Fruit fly (Drosophila melanogaster) whole organism, pupa: ENCODE measurements around the gene NimB2.

Source experiments
- CG10348 ChIP-seq: fragments of 200-800 bp; sonication (Bioruptor generic); IDR thresholded peaks from 2 replicates; pipeline ENCODE4 v1.3.6; 2022; ENCODE audit warnings: missing biosample characterization, missing genetic modification characterization
- CG12605 ChIP-seq: fragments of 200-800 bp; sonication (Bioruptor generic); IDR thresholded peaks from 2 replicates; pipeline ENCODE4 v1.3.6; 2022; ENCODE audit warnings: missing biosample characterization, missing genetic modification characterization
- CG13204 ChIP-seq: fragments of 200-800 bp; sonication (Bioruptor generic); optimal IDR thresholded peaks from 2 replicates; lab custom pipeline; 2018; ENCODE audit warnings: missing biosample characterization, mild to moderate bottlenecking, missing genetic modification characterization, moderate library complexity
- CG14655 ChIP-seq: fragments of 200-800 bp; sonication (Bioruptor generic); optimal IDR thresholded peaks from 3 replicates; lab custom pipeline; 2017; ENCODE audit warnings: mild to moderate bottlenecking, missing biosample characterization, missing genetic modification reagents, missing genetic modification characterization
- CG15710 ChIP-seq: fragments of 200-800 bp; sonication (Bioruptor generic); optimal IDR thresholded peaks from 2 replicates; lab custom pipeline; 2018; ENCODE audit warnings: missing biosample characterization, mild to moderate bottlenecking, missing genetic modification characterization, moderate library complexity
- CG17806 ChIP-seq: fragments of 200-800 bp; sonication (Bioruptor generic); optimal IDR thresholded peaks from 2 replicates; lab custom pipeline; 2018; ENCODE audit warnings: missing biosample characterization, mild to moderate bottlenecking, missing genetic modification characterization, moderate library complexity
- CG32121 ChIP-seq: fragments of 200-800 bp; sonication (Bioruptor generic); IDR thresholded peaks from 2 replicates; pipeline ENCODE4 v1.3.6; 2022; ENCODE audit warnings: missing biosample characterization, missing genetic modification characterization
- CG34367 ChIP-seq: fragments of 200-800 bp; sonication (Bioruptor generic); optimal IDR thresholded peaks from 2 replicates; lab custom pipeline; 2018; ENCODE audit warnings: missing biosample characterization, mild to moderate bottlenecking, missing genetic modification characterization
- CG4496 ChIP-seq: fragments of 200-800 bp; sonication (Bioruptor generic); IDR thresholded peaks from 3 replicates; pipeline ENCODE4 v1.3.6; 2022; ENCODE audit warnings: missing biosample characterization, missing genetic modification characterization
- CG8159 ChIP-seq: fragments of 200-800 bp; sonication (Bioruptor generic); optimal IDR thresholded peaks from 3 replicates; lab custom pipeline; 2018; ENCODE audit warnings: missing biosample characterization, mild to moderate bottlenecking, missing genetic modification characterization, moderate library complexity
- CG8301 ChIP-seq: fragments of 200-800 bp; sonication (Bioruptor generic); optimal IDR thresholded peaks from 2 replicates; lab custom pipeline; 2018; ENCODE audit warnings: missing biosample characterization, mild to moderate bottlenecking, missing genetic modification characterization
- CG9948 ChIP-seq: fragments of 200-800 bp; sonication (Bioruptor generic); optimal IDR thresholded peaks from 2 replicates; lab custom pipeline; 2018; ENCODE audit warnings: missing biosample characterization, mild to moderate bottlenecking, missing genetic modification characterization, moderate library complexity
- D1 ChIP-seq: fragments of 200-800 bp; sonication (Bioruptor generic); optimal IDR thresholded peaks from 2 replicates; lab custom pipeline; 2018; ENCODE audit warnings: missing biosample characterization, mild to moderate bottlenecking, missing genetic modification characterization, moderate library complexity
- EcR ChIP-seq: fragments of 200-800 bp; sonication (Bioruptor generic); optimal IDR thresholded peaks from 3 replicates; lab custom pipeline; 2019; ENCODE audit warnings: missing biosample characterization, missing genetic modification characterization, mild to moderate bottlenecking, moderate library complexity, missing genetic modification reagents
- Ets98B ChIP-seq: fragments of 200-800 bp; sonication (Bioruptor generic); IDR thresholded peaks from 2 replicates; pipeline ENCODE4 v1.3.6; 2022; ENCODE audit warnings: missing biosample characterization, missing genetic modification characterization
- Pif1A ChIP-seq: fragments of 200-800 bp; sonication (Bioruptor generic); optimal IDR thresholded peaks from 3 replicates; lab custom pipeline; 2016; ENCODE audit warnings: missing biosample characterization, missing genetic modification characterization
- Pif1B ChIP-seq: fragments of 200-800 bp; sonication (Bioruptor generic); optimal IDR thresholded peaks from 3 replicates; lab custom pipeline; 2016; ENCODE audit warnings: missing biosample characterization, missing genetic modification characterization
- Snoo ChIP-seq: fragments of 200-800 bp; sonication (Bioruptor generic); optimal IDR thresholded peaks from 3 replicates; lab custom pipeline; 2017; ENCODE audit warnings: missing biosample characterization, mild to moderate bottlenecking, missing genetic modification characterization, inconsistent platforms
- fd96Ca ChIP-seq: fragments of 200-800 bp; sonication (Bioruptor generic); IDR thresholded peaks from 3 replicates; pipeline ENCODE4 v1.3.6; 2022; ENCODE audit warnings: missing biosample characterization, missing genetic modification characterization
- gl ChIP-seq: fragments of 200-800 bp; sonication (Bioruptor generic); optimal IDR thresholded peaks from 2 replicates; lab custom pipeline; 2018; ENCODE audit warnings: missing biosample characterization, mild to moderate bottlenecking, missing genetic modification characterization
- rn ChIP-seq: fragments of 200-800 bp; sonication (Bioruptor generic); IDR thresholded peaks from 2 replicates; pipeline ENCODE4 v1.3.6; 2022; ENCODE audit warnings: missing biosample characterization, missing genetic modification characterization

NimB2 gene

DNA sequence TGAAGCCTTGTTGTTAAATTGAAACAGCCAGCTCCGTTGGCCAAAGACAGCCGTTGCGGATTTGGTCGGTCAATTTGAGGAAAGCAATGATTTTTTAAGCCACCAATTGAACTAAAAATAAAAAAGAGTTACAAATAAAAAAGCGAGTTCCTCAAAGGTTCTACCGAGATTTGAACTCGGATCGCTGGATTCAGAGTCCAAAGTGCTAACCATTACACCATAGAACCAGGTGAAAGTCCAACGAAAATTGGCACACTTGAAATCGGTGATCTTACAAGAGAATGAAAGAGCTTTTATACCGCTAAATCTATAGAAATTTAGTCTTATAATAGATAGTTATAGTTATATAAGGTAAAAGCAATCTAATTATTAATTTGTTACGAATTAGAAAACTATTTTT lies 43.6 kb upstream of the NimB2 start:
- no peak for TF ChIP-seq CG8159 (tag; lab: Kevin White, UChicago)
- no peak for TF ChIP-seq CG32121
- no peak for TF ChIP-seq Pif1A
- no peak for TF ChIP-seq CG9948
- TF ChIP-seq CG34367 (tag; lab: Kevin White, UChicago): no peak
- no peak for TF ChIP-seq D1 (tag; lab: Kevin White, UChicago)
- no peak for TF ChIP-seq EcR (GFP tag; lab: Kevin White, UChicago)
- TF ChIP-seq rn (GFP tag; lab: Robert Waterston, UW): no peak
- no peak for TF ChIP-seq Ets98B (GFP tag; lab: Robert Waterston, UW)
- no peak for TF ChIP-seq CG14655 (GFP tag; lab: Kevin White, UChicago)
- TF ChIP-seq CG15710 (tag; lab: Kevin White, UChicago): no peak
- TF ChIP-seq CG8301 (tag; lab: Kevin White, UChicago): no peak
- TF ChIP-seq CG12605: no peak
- TF ChIP-seq CG17806 (tag; lab: Kevin White, UChicago): no peak
- TF ChIP-seq Snoo (tag; lab: Kevin White, UChicago): no peak
- TF ChIP-seq CG13204 (GFP tag; lab: Kevin White, UChicago): no peak
- no peak for TF ChIP-seq fd96Ca (GFP tag; lab: Robert Waterston, UW)

DNA sequence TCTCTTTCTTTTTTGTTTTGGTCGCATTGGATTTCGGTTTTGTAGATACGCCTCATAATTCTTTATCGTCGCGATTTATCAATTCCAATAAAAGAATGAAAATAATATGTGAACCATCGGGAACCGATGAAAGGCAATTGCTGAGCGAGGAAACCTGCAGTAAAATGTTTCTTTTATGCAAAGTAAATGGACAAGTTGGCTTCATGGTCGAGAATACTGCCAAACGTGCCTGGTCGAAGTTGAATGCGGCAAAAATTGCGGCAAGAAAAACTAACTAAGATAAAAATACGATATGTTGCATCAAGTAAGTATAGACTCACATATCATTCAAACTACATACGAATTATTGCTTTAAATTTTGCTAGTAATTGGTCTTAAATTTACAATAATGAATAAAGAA lies 41.0 kb upstream of the NimB2 start, which contains the start of gene CG42692:
TSS of gene CG42692 (plus strand) at position 301 of the 400 bp plus-strand sequence.
- TF ChIP-seq CG14655 (GFP tag; lab: Kevin White, UChicago): no peak
- TF ChIP-seq, all 21 proteins: peak for 0

DNA sequence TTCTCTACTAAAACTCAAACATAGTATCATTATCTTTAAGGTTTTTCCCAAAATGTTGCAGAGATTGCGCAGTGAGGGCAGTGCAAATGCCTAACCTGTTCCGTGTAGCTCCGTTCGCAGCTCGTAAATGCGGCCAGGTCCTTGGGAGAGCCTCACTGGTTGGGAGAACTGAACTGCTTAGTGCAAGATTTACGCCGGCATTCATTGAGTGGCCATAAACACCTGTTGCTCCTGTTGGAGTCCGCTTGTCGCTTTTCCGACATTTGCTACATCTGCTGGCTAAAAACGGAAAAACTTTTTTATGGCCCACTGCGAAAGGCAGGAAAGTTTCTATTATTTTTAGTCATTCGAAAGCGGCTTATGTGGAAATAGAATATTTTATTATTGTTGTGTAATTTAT lies 35.1 kb upstream of the NimB2 start:
- TF ChIP-seq Ets98B (GFP tag; lab: Robert Waterston, UW) (no peak), CG12605 (peak; percentile 61; the same call in 1 of the 2 replicates)

DNA sequence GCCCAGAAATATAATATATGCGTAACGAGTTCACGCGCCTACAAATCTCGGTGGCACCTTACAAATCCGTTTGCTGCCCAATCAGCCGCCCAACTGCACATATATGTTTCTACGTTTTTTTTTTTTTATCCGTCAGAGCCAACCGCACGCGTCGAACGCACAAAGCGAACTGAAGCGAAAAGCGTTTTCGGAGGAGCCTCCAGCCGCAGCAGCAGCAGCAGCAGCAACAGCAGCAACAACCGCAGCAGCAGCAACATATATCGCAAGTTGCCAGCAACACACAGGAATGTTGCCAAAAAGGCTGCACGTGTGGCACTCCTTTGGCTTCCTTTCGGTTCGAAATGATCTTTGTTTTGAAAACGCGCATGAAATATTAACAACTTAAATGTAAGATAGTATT lies 34.3 kb upstream of the NimB2 start, which contains the start of gene rk:
TSS of gene rk (minus strand) at position 171 of the 400 bp plus-strand sequence.
- TF ChIP-seq CG4496 (GFP tag; lab: Robert Waterston, UW) (0 out of 3 replicates have a peak, but pooled peaks have one; percentile 25), CG15710 (tag; lab: Kevin White, UChicago) (no peak)

DNA sequence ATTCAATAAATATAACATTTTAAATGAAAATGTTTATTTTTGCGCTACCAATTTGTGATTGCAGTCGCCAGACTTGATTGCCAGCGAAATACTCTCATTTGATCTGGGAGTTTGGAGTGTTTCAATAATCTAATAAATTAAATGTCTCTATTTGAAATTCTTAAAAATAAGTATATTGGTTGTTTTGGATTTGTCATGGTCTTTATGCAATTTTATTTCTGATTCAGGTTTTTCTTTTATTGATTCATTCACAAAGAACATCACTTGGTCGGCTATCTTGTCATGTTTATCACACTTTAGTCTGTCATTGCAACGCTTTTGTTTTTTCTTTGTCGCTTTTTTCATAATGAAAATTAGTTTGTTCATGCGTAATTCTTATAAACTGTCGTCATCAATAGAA lies 32.1 kb upstream of the NimB2 start:
- no peak for TF ChIP-seq CG17806 (tag; lab: Kevin White, UChicago)
- TF ChIP-seq CG8301 (tag; lab: Kevin White, UChicago): no peak
- TF ChIP-seq CG8159 (tag; lab: Kevin White, UChicago): no peak
- TF ChIP-seq CG4496 (GFP tag; lab: Robert Waterston, UW): peak; percentile 72
- TF ChIP-seq fd96Ca (GFP tag; lab: Robert Waterston, UW): 0 out of 3 replicates have a peak, but pooled peaks have one; percentile 32
- TF ChIP-seq EcR (GFP tag; lab: Kevin White, UChicago): no peak
- TF ChIP-seq CG10348 (GFP tag; lab: Robert Waterston, UW): no peak
- TF ChIP-seq Ets98B (GFP tag; lab: Robert Waterston, UW): peak; percentile 62
- TF ChIP-seq CG13204 (GFP tag; lab: Kevin White, UChicago): no peak
- no peak for TF ChIP-seq Snoo (tag; lab: Kevin White, UChicago)
- TF ChIP-seq CG14655 (GFP tag; lab: Kevin White, UChicago): no peak
- no peak for TF ChIP-seq Pif1A
- no peak for TF ChIP-seq Pif1B (GFP tag; lab: Kevin White, UChicago)
- TF ChIP-seq, all 21 proteins: peak for 3

DNA sequence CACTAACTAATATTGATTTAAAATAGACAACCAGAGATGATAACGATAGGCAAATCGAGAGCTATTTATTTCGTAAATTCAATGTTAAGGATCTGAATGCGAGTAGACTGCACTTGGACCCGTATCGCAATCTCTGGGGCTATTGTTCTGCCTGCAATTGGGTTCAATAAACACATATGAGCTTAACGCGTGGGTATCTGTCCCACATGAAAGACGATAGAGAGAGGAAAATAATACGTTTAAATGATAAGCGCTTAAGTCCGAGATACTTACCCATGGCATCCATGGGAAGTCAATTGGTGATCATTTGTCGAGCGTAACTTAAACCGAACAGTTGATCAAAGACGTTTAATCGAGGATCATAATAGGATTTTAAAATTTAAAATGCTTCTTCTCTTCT lies 13.0 kb upstream of the NimB2 start, which contains the start of gene NimC2:
TSS of gene NimC2 (plus strand) at position 301 of the 400 bp plus-strand sequence.
- TF ChIP-seq CG8159 (tag; lab: Kevin White, UChicago) (no peak), Pif1B (GFP tag; lab: Kevin White, UChicago) (no peak), fd96Ca (GFP tag; lab: Robert Waterston, UW) (no peak), Ets98B (GFP tag; lab: Robert Waterston, UW) (no peak), rn (GFP tag; lab: Robert Waterston, UW) (no peak), EcR (GFP tag; lab: Kevin White, UChicago) (no peak), CG34367 (tag; lab: Kevin White, UChicago) (no peak), CG15710 (tag; lab: Kevin White, UChicago) (no peak), CG9948 (no peak), D1 (tag; lab: Kevin White, UChicago) (no peak), CG4496 (GFP tag; lab: Robert Waterston, UW) (no peak), CG12605 (no peak), CG13204 (GFP tag; lab: Kevin White, UChicago) (no peak), Snoo (tag; lab: Kevin White, UChicago) (no peak), CG8301 (tag; lab: Kevin White, UChicago) (no peak), Pif1A (no peak), CG32121 (no peak), CG14655 (GFP tag; lab: Kevin White, UChicago) (no peak), gl (tag; lab: Kevin White, UChicago) (no peak), CG10348 (GFP tag; lab: Robert Waterston, UW) (no peak)

DNA sequence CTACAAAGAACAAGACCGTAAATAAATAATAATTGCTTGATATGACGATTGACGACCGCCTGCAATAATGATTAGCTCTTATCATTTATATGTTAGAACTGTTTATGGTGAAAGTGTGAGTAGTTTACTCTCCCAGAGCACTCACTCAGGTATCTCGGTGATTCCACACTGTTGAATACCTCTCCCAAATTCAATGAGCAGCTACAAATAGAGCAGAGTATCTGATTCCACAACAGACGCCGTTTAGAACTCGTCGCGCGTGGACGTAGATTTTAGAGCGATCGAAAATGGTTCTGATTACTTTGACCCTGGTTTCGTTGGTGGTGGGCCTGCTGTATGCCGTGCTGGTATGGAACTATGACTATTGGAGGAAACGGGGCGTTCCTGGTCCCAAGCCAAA lies 10.3 kb upstream of the NimB2 start, which contains the start of gene Cyp28a5:
TSS of gene Cyp28a5 (plus strand) at position 230 of the 400 bp plus-strand sequence.
- TF ChIP-seq gl (tag; lab: Kevin White, UChicago) (no peak), CG4496 (GFP tag; lab: Robert Waterston, UW) (no peak), Pif1B (GFP tag; lab: Kevin White, UChicago) (no peak), CG12605 (no peak), Ets98B (GFP tag; lab: Robert Waterston, UW) (no peak), CG8159 (tag; lab: Kevin White, UChicago) (no peak), Pif1A (no peak), fd96Ca (GFP tag; lab: Robert Waterston, UW) (no peak), EcR (GFP tag; lab: Kevin White, UChicago) (no peak), Snoo (tag; lab: Kevin White, UChicago) (no peak)
